Worm (Caenorhabditis elegans): ENCODE data around the gene C10E2.5.

- peak; percentile 91 for TF ChIP-seq lin-13 (GFP tag; optimal IDR thresholded peaks at IDR 0.05)
- TF ChIP-seq ces-1 (GFP tag; optimal IDR thresholded peaks at IDR 0.05): no peak
- peak; percentile 76 for TF ChIP-seq snpc-4 (tag; optimal IDR thresholded peaks at IDR 0.05)
- peak; percentile 88 for TF ChIP-seq rnt-1 (tag; optimal IDR thresholded peaks at IDR 0.05)
- no peak for TF ChIP-seq hlh-4 (tag; optimal IDR thresholded peaks at IDR 0.05)
- TF ChIP-seq nhr-11 (tag; optimal IDR thresholded peaks at IDR 0.05): peak; percentile 67
- peak; percentile 86 to 91 for TF ChIP-seq egl-27 (tag; optimal IDR thresholded peaks at IDR 0.05)
- TF ChIP-seq ceh-88 (GFP tag; IDR thresholded peaks at IDR 0.05): peak; percentile 38; the same call in 1 of the 2 replicates
- no peak for TF ChIP-seq zag-1 (tag; optimal IDR thresholded peaks at IDR 0.05)
- TF ChIP-seq nhr-77 (tag; optimal IDR thresholded peaks at IDR 0.05): peak; percentile 93
- peak; percentile 3 for TF ChIP-seq aha-1 (tag; optimal IDR thresholded peaks at IDR 0.05)
- peak; percentile 98 for TF ChIP-seq nhr-20 (tag; optimal IDR thresholded peaks at IDR 0.05)
- peak; percentile 83 for TF ChIP-seq xbp-1 (tag; optimal IDR thresholded peaks at IDR 0.05)
These were observed 27.5 kb downstream of the C10E2.5 start for ce11 chrX:16726879-16727278.
